Fruit fly (Drosophila melanogaster) whole organism, embryonic: ENCODE measurements around the gene Dlip1.

Experiments
- Aef1 ChIP-seq: fragments of 200-800 bp; sonication (Bioruptor generic); IDR thresholded peaks from 3 replicates; pipeline ENCODE4 v1.3.6; 2022; ENCODE audit warnings: missing biosample characterization, missing genetic modification characterization
- CG11696 ChIP-seq: fragments of 200-800 bp; sonication (Bioruptor generic); IDR thresholded peaks from 2 replicates; pipeline ENCODE4 v1.3.6; 2022; ENCODE audit warnings: missing biosample characterization, missing genetic modification characterization
- CG12659 ChIP-seq: fragments of 200-800 bp; sonication (Bioruptor generic); optimal IDR thresholded peaks from 3 replicates; lab custom pipeline; 2017; ENCODE audit warnings: mild to moderate bottlenecking, missing biosample characterization, missing genetic modification reagents, missing genetic modification characterization
- CG13296 ChIP-seq: fragments of 200-800 bp; sonication (Bioruptor generic); optimal IDR thresholded peaks from 3 replicates; lab custom pipeline; 2018; ENCODE audit warnings: missing biosample characterization, mild to moderate bottlenecking, missing genetic modification characterization
- CG14441 ChIP-seq: fragments of 200-800 bp; sonication (Bioruptor generic); IDR thresholded peaks from 2 replicates; pipeline ENCODE4 v1.3.6; 2022; ENCODE audit warnings: missing biosample characterization, missing genetic modification characterization
- CG14965 ChIP-seq: fragments of 200-800 bp; sonication (Bioruptor generic); optimal IDR thresholded peaks from 2 replicates; lab custom pipeline; 2016; ENCODE audit warnings: missing biosample characterization, missing genetic modification characterization, borderline replicate concordance
- CG1529 ChIP-seq: fragments of 200-800 bp; sonication (Bioruptor generic); optimal IDR thresholded peaks from 3 replicates; lab custom pipeline; 2018; ENCODE audit warnings: missing biosample characterization, missing genetic modification characterization
- CG17568 ChIP-seq: fragments of 200-800 bp; sonication (Bioruptor generic); optimal IDR thresholded peaks from 2 replicates; lab custom pipeline; 2018; ENCODE audit warnings: missing biosample characterization, mild to moderate bottlenecking, missing genetic modification characterization, moderate library complexity
- CG17912 ChIP-seq: fragments of 200-800 bp; sonication (Bioruptor generic); optimal IDR thresholded peaks from 2 replicates; lab custom pipeline; 2018; ENCODE audit warnings: missing biosample characterization, mild to moderate bottlenecking, missing genetic modification characterization
- CG2678 ChIP-seq: fragments of 200-800 bp; sonication (Bioruptor generic); optimal IDR thresholded peaks from 3 replicates; lab custom pipeline; 2019; ENCODE audit warnings: missing biosample characterization, mild to moderate bottlenecking, missing genetic modification characterization, moderate library complexity
- CG2712 ChIP-seq: fragments of 200-800 bp; optimal IDR thresholded peaks from 3 replicates; lab custom pipeline; 2019; ENCODE audit warnings: missing biosample characterization, mild to moderate bottlenecking, missing genetic modification characterization, moderate library complexity
- CG30403 ChIP-seq: fragments of 200-800 bp; sonication (Bioruptor generic); optimal IDR thresholded peaks from 3 replicates; lab custom pipeline; 2016; ENCODE audit warnings: missing biosample characterization, missing genetic modification characterization
- CG6689 ChIP-seq: fragments of 200-800 bp; sonication (Bioruptor generic); IDR thresholded peaks from 2 replicates; pipeline ENCODE4 v1.3.6; 2022; ENCODE audit warnings: missing biosample characterization, missing genetic modification characterization
- CG7556 ChIP-seq: fragments of 200-800 bp; sonication (Bioruptor generic); optimal IDR thresholded peaks from 2 replicates; lab custom pipeline; 2017; ENCODE audit warnings: missing biosample characterization, mild to moderate bottlenecking, missing genetic modification characterization
- CG7987 ChIP-seq: fragments of 200-800 bp; sonication (Bioruptor generic); optimal IDR thresholded peaks from 2 replicates; lab custom pipeline; 2018; ENCODE audit warnings: missing biosample characterization, mild to moderate bottlenecking, missing genetic modification characterization, moderate library complexity
- CG8290 ChIP-seq, 3 experiments: fragments of 200-800 bp; sonication (Bioruptor generic); optimal IDR thresholded peaks; 2 replicates each; lab custom pipeline; 2016 to 2019; ENCODE audit warnings: missing biosample characterization in 3 of 3, missing genetic modification characterization in 3 of 3, mild to moderate bottlenecking in 2 of 3, moderate library complexity in 1 of 3
- CTCF ChIP-seq: fragments of 200-800 bp; sonication (Bioruptor generic); optimal IDR thresholded peaks from 2 replicates; lab custom pipeline; 2017; ENCODE audit warnings: missing biosample characterization, mild to moderate bottlenecking, missing genetic modification characterization, moderate library complexity
- Dref ChIP-seq: fragments of 200-800 bp; sonication (Bioruptor generic); IDR thresholded peaks from 2 replicates; pipeline ENCODE4 v1.3.6; 2022; ENCODE audit warnings: missing biosample characterization, missing genetic modification characterization
- ERR ChIP-seq: fragments of 200-800 bp; sonication (Bioruptor generic); optimal IDR thresholded peaks from 2 replicates; lab custom pipeline; 2016; ENCODE audit warnings: missing biosample characterization, missing genetic modification characterization
- Elba2 ChIP-seq: fragments of 200-800 bp; sonication (Bioruptor generic); optimal IDR thresholded peaks from 3 replicates; lab custom pipeline; 2016; ENCODE audit warnings: missing biosample characterization, missing genetic modification characterization
- GATAe ChIP-seq: fragments of 200-800 bp; sonication (Bioruptor generic); conservative IDR thresholded peaks from 2 replicates; pipeline ENCODE4 v1.3.6; 2022; ENCODE audit warnings: missing biosample characterization, missing genetic modification characterization
- Gsc ChIP-seq: fragments of 200-800 bp; sonication (Bioruptor generic); IDR thresholded peaks from 2 replicates; pipeline ENCODE4 v1.3.6; 2022; ENCODE audit warnings: missing biosample characterization, missing genetic modification characterization
- HLHmδ ChIP-seq: fragments of 200-800 bp; sonication (Bioruptor generic); optimal IDR thresholded peaks from 2 replicates; lab custom pipeline; 2018; ENCODE audit warnings: missing biosample characterization, mild to moderate bottlenecking, missing genetic modification characterization, moderate library complexity
- Hr51 ChIP-seq, 2 experiments: fragments of 200-800 bp; sonication (Bioruptor generic); optimal IDR thresholded peaks; 2 replicates in 1 of 2; 3 replicates in 1 of 2; lab custom pipeline; 2016 to 2018; ENCODE audit warnings: missing biosample characterization in 2 of 2, missing genetic modification characterization in 2 of 2, mild to moderate bottlenecking in 1 of 2, moderate library complexity in 1 of 2
- Kr ChIP-seq: fragments of 200-800 bp; sonication (Bioruptor generic); optimal IDR thresholded peaks from 2 replicates; lab custom pipeline; 2017; ENCODE audit warnings: missing biosample characterization, mild to moderate bottlenecking, missing genetic modification characterization
- Max ChIP-seq: fragments of 200-800 bp; sonication (Bioruptor generic); optimal IDR thresholded peaks from 2 replicates; lab custom pipeline; 2016; ENCODE audit warnings: missing biosample characterization, mild to moderate bottlenecking, missing genetic modification characterization
- Poxn ChIP-seq: fragments of 200-800 bp; sonication (Bioruptor generic); IDR thresholded peaks from 2 replicates; pipeline ENCODE4 v1.3.6; 2022; ENCODE audit warnings: missing biosample characterization, missing genetic modification characterization
- Scr ChIP-seq: fragments of 200-800 bp; sonication (Bioruptor generic); IDR thresholded peaks from 2 replicates; pipeline ENCODE4 v1.3.6; 2022; ENCODE audit warnings: missing biosample characterization, missing genetic modification characterization; ENCODE audit not compliant: partially characterized antibody
- Sox102F ChIP-seq: fragments of 200-800 bp; sonication (Bioruptor generic); optimal IDR thresholded peaks from 2 replicates; lab custom pipeline; 2018; ENCODE audit warnings: missing biosample characterization, mild to moderate bottlenecking, missing genetic modification characterization, moderate library complexity
- Taf1 ChIP-seq: fragments of 200-800 bp; sonication (Bioruptor generic); IDR thresholded peaks from 2 replicates; pipeline ENCODE4 v1.3.6; 2022; ENCODE audit warnings: missing biosample characterization, missing genetic modification characterization
- Xrp1 ChIP-seq: fragments of 200-800 bp; sonication (Bioruptor generic); IDR thresholded peaks from 2 replicates; pipeline ENCODE4 v1.3.6; 2022; ENCODE audit warnings: missing biosample characterization, missing genetic modification characterization
- YL-1 ChIP-seq: fragments of 200-800 bp; sonication (Bioruptor generic); optimal IDR thresholded peaks from 3 replicates; lab custom pipeline; 2017; ENCODE audit warnings: missing biosample characterization, mild to moderate bottlenecking, missing genetic modification characterization
- az2 ChIP-seq: fragments of 200-800 bp; sonication (Bioruptor generic); optimal IDR thresholded peaks from 3 replicates; lab custom pipeline; 2016; ENCODE audit warnings: missing biosample characterization, missing genetic modification characterization
- bab2 ChIP-seq: fragments of 200-800 bp; sonication (Bioruptor generic); optimal IDR thresholded peaks from 2 replicates; lab custom pipeline; 2016; ENCODE audit warnings: missing biosample characterization, missing genetic modification characterization
- dpn ChIP-seq, 2 experiments: fragments of 200-800 bp; sonication (Bioruptor generic); optimal IDR thresholded peaks; 3 replicates each; lab custom pipeline; 2016; ENCODE audit warnings: missing biosample characterization in 2 of 2, missing genetic modification characterization in 2 of 2
- dysf ChIP-seq: fragments of 200-800 bp; sonication (Bioruptor generic); IDR thresholded peaks from 3 replicates; pipeline ENCODE4 v1.3.6; 2022; ENCODE audit warnings: missing biosample characterization, missing genetic modification characterization
- exex ChIP-seq: fragments of 200-800 bp; sonication (Bioruptor generic); optimal IDR thresholded peaks from 4 replicates; lab custom pipeline; 2018; ENCODE audit warnings: missing biosample characterization, mild to moderate bottlenecking, missing genetic modification characterization, moderate library complexity
- fd96Cb ChIP-seq: fragments of 200-800 bp; sonication (Bioruptor generic); optimal IDR thresholded peaks from 2 replicates; lab custom pipeline; 2018; ENCODE audit warnings: missing biosample characterization, mild to moderate bottlenecking, missing genetic modification characterization, moderate library complexity
- gce ChIP-seq: fragments of 200-800 bp; sonication (Bioruptor generic); IDR thresholded peaks from 3 replicates; pipeline ENCODE4 v1.3.6; 2022; ENCODE audit warnings: missing biosample characterization, missing genetic modification characterization
- kni ChIP-seq: fragments of 200-800 bp; sonication (Bioruptor generic); optimal IDR thresholded peaks from 3 replicates; lab custom pipeline; 2017; ENCODE audit warnings: mild to moderate bottlenecking, missing biosample characterization, missing genetic modification reagents, missing genetic modification characterization
- lab ChIP-seq: fragments of 200-800 bp; sonication (Bioruptor generic); optimal IDR thresholded peaks from 3 replicates; lab custom pipeline; 2017; ENCODE audit warnings: missing biosample characterization, missing genetic modification characterization, mild to moderate bottlenecking, moderate library complexity, missing genetic modification reagents
- mam ChIP-seq: fragments of 200-800 bp; sonication (Bioruptor generic); optimal IDR thresholded peaks from 3 replicates; lab custom pipeline; 2016; ENCODE audit warnings: missing biosample characterization, missing genetic modification characterization
- mld ChIP-seq: fragments of 200-800 bp; sonication (Bioruptor generic); IDR thresholded peaks from 3 replicates; pipeline ENCODE4 v1.3.6; 2022; ENCODE audit warnings: missing biosample characterization, missing genetic modification characterization; ENCODE audit not compliant: partially characterized antibody
- onecut ChIP-seq: fragments of 200-800 bp; sonication (Bioruptor generic); IDR thresholded peaks from 2 replicates; pipeline ENCODE4 v1.3.6; 2022; ENCODE audit warnings: missing biosample characterization, missing genetic modification characterization
- peb ChIP-seq: fragments of 200-800 bp; sonication (Bioruptor generic); IDR thresholded peaks from 2 replicates; pipeline ENCODE4 v1.3.6; 2022; ENCODE audit warnings: missing biosample characterization, missing genetic modification characterization
- prd ChIP-seq, 3 experiments: fragments of >200 bp in 2 of 3; fragments of 200-800 bp in 1 of 3; sonication (Bioruptor generic) in 1 of 3; optimal IDR thresholded peaks in 2 of 3; IDR thresholded peaks in 1 of 3; 2 replicates in 2 of 3; 3 replicates in 1 of 3; pipeline versions ENCODE4 v1.3.6 to Lab custom; 2017 to 2022; ENCODE audit warnings: missing biosample characterization in 1 of 3, missing genetic modification characterization in 1 of 3
- ranshi ChIP-seq: fragments of 200-800 bp; sonication (Bioruptor generic); IDR thresholded peaks from 2 replicates; pipeline ENCODE4 v1.3.6; 2022; ENCODE audit warnings: missing biosample characterization, missing genetic modification characterization

Gene Dlip1

DNA sequence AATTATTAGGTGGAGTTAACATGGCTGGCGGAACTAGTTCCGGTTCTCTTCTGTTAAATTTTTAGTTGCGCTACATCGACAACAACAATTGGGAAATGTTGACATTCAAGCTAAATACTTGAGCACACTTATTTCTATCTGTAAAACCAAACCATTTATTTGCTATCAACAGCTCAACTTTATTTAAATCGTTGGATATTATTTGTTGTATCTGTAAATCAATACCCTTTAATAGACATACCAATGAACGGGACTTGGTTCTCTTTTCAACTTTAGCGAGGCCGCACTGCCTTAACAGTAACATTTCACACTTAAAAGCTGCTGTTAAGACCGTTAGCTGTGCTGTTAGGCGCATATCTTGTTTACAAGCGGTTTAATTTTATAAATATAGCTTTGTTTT is 35.2 kb downstream of the Dlip1 start, which contains the start of gene CG12106 (continued):
- TF ChIP-seq CG17568 (GFP tag; lab: Kevin White, UChicago) (no peak), prd (optimal IDR thresholded peaks at IDR 0.05; lab: Kevin White, UChicago) (no peak), prd (GFP tag; IDR thresholded peaks at IDR 0.05; lab: Robert Waterston, UW) (peak; percentile 67), peb (no peak), CG1529 (no peak), CG8290 (GFP tag; optimal IDR thresholded peaks at IDR 0.05; lab: Kevin White, UChicago) (no peak), CG8290 (tag; optimal IDR thresholded peaks at IDR 0.05; lab: Kevin White, UChicago) (peak in 1 of 2 experiments; percentile 72), CG2712 (tag; lab: Kevin White, UChicago) (peak; percentile 42), mld (GFP tag; lab: Robert Waterston, UW) (no peak), ERR (GFP tag; lab: Kevin White, UChicago) (no peak), Sox102F (no peak), Elba2 (no peak), CG17912 (GFP tag; lab: Kevin White, UChicago) (no peak), kni (peak; percentile 43), Kr (no peak), CG11696 (GFP tag; lab: Robert Waterston, UW) (no peak), mam (peak; percentile 59), CG14441 (GFP tag; lab: Robert Waterston, UW) (no peak; the same call in 1 of the 2 replicates), Taf1 (GFP tag; lab: Robert Waterston, UW) (no peak), GATAe (GFP tag; lab: Robert Waterston, UW) (no peak), az2 (GFP tag; lab: Kevin White, UChicago) (peak; percentile 26), CG6689 (GFP tag; lab: Robert Waterston, UW) (peak; percentile 28; the same call in 1 of the 2 replicates), CG12659 (GFP tag; lab: Kevin White, UChicago) (peak; percentile 48), Gsc (GFP tag; lab: Robert Waterston, UW) (no peak), Aef1 (peak; percentile 59; the same call in 2 of the 3 replicates), Max (GFP tag; lab: Kevin White, UChicago) (no peak), Xrp1 (GFP tag; lab: Robert Waterston, UW) (peak; percentile 41; the same call in 1 of the 2 replicates), Hr51 (GFP tag; optimal IDR thresholded peaks at IDR 0.05; lab: Kevin White, UChicago) (peak in 1 of 2 experiments; percentile 48), HLHmδ (GFP tag; lab: Kevin White, UChicago) (no peak), fd96Cb (tag; lab: Kevin White, UChicago) (peak; percentile 37), CG7556 (GFP tag; lab: Kevin White, UChicago) (no peak), dpn (GFP tag; optimal IDR thresholded peaks at IDR 0.05; lab: Kevin White, UChicago) (peak; percentile 37 to 45), gce (GFP tag; lab: Robert Waterston, UW) (no peak), onecut (GFP tag; lab: Robert Waterston, UW) (peak; percentile 32; the same call in 1 of the 2 replicates), lab (GFP tag; lab: Kevin White, UChicago) (no peak), dysf (GFP tag; lab: Robert Waterston, UW) (peak; percentile 68; the same call in 2 of the 3 replicates), ranshi (GFP tag; lab: Robert Waterston, UW) (no peak; the same call in 1 of the 2 replicates), Dref (GFP tag; lab: Robert Waterston, UW) (no peak), CG14965 (GFP tag; lab: Kevin White, UChicago) (no peak), CG13296 (peak; percentile 50), Scr (GFP tag; lab: Robert Waterston, UW) (no peak), exex (tag; lab: Kevin White, UChicago) (peak; percentile 28), YL-1 (no peak), Poxn (GFP tag; lab: Robert Waterston, UW) (no peak), bab2 (GFP tag; lab: Kevin White, UChicago) (peak; percentile 25), CTCF (GFP tag; lab: Kevin White, UChicago) (no peak), CG2678 (peak; percentile 65), CG7987 (GFP tag; lab: Kevin White, UChicago) (no peak), CG30403 (GFP tag; lab: Kevin White, UChicago) (peak; percentile 57)
